Fruit fly (Drosophila melanogaster): ENCODE results near the gene D19B.

The D19B gene

DNA sequence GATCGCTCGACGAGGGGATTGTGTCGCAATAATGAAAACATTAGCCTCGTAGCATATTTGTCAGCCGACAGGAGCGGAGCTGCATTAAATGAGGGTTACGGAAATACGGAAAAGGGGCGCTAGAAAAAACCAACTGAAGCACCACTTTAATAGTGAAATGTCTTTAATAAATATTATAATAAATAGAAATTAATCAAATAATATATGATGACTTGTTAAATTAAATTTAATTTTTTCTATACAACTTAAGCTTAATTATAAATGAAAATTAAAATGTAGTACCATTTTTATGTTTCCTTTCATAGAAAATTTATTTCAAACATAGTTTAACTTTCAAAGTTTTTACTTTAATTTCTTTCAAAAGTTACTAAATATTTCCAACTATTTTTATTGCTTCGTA lies 22.7 kb downstream of the D19B start (continued):
- no peak for TF ChIP-seq CG4282 (GFP tag; optimal IDR thresholded peaks at IDR 0.05)
- no peak for TF ChIP-seq ham (GFP tag; IDR thresholded peaks at IDR 0.05)
- TF ChIP-seq CG15073 (GFP tag; optimal IDR thresholded peaks at IDR 0.05): no peak
- TF ChIP-seq nerfin-1 (tag; optimal IDR thresholded peaks at IDR 0.05): no peak
- TF ChIP-seq CG12391 (tag; optimal IDR thresholded peaks at IDR 0.05): peak; percentile 28
- TF ChIP-seq Six4 (GFP tag; optimal IDR thresholded peaks at IDR 0.05): no peak
- peak; percentile 20 for TF ChIP-seq CG13424 (tag; optimal IDR thresholded peaks at IDR 0.05)
- no peak for TF ChIP-seq shn (GFP tag; optimal IDR thresholded peaks at IDR 0.05)
- TF ChIP-seq ash1 (GFP tag; optimal IDR thresholded peaks at IDR 0.05): no peak
- TF ChIP-seq vvl (GFP tag; IDR thresholded peaks at IDR 0.05): no peak
- no peak for TF ChIP-seq Aef1 (GFP tag; IDR thresholded peaks at IDR 0.05)
- TF ChIP-seq prd (optimal IDR thresholded peaks at IDR 0.05): no peak
- TF ChIP-seq prd (GFP tag; IDR thresholded peaks at IDR 0.05): 0 out of 3 replicates have a peak, but pooled peaks have one; percentile 11
- TF ChIP-seq h (optimal IDR thresholded peaks at IDR 0.05): no peak
- TF ChIP-seq kni (GFP tag; optimal IDR thresholded peaks at IDR 0.05): no peak
- no peak for TF ChIP-seq Rx (GFP tag; IDR thresholded peaks at IDR 0.05)
- no peak for TF ChIP-seq lab (GFP tag; optimal IDR thresholded peaks at IDR 0.05)
- no peak for TF ChIP-seq Hey (tag; optimal IDR thresholded peaks at IDR 0.05)
- no peak for TF ChIP-seq chm (GFP tag; IDR thresholded peaks at IDR 0.05)
- TF ChIP-seq HmgZ (tag; optimal IDR thresholded peaks at IDR 0.05): no peak
- TF ChIP-seq row (GFP tag; IDR thresholded peaks at IDR 0.05): peak; percentile 39; the same call in 2 of the 3 replicates
- TF ChIP-seq sim (GFP tag; IDR thresholded peaks at IDR 0.05): no peak
- TF ChIP-seq CG12236 (GFP tag; optimal IDR thresholded peaks at IDR 0.05): no peak
- TF ChIP-seq HLH4C (GFP tag; IDR thresholded peaks at IDR 0.05; ENCODE audit: partially characterized antibody): no peak
- TF ChIP-seq CG10431 (GFP tag; optimal IDR thresholded peaks at IDR 0.05): no peak
- TF ChIP-seq CG4404 (GFP tag; IDR thresholded peaks at IDR 0.05): no peak
- TF ChIP-seq CG18262 (tag; optimal IDR thresholded peaks at IDR 0.05): peak; percentile 69
- peak; percentile 34 for TF ChIP-seq Ssrp (tag; optimal IDR thresholded peaks at IDR 0.05)
- TF ChIP-seq grn (GFP tag; optimal IDR thresholded peaks at IDR 0.05): no peak
- TF ChIP-seq NFAT (GFP tag; IDR thresholded peaks at IDR 0.05): no peak
- no peak for TF ChIP-seq eyg (GFP tag; optimal IDR thresholded peaks at IDR 0.05)
- TF ChIP-seq Ets65A (GFP tag): peak; percentile 65
- no peak for TF ChIP-seq CG6813 (GFP tag; optimal IDR thresholded peaks at IDR 0.05)
- TF ChIP-seq Fer2 (tag; optimal IDR thresholded peaks at IDR 0.05): no peak
- no peak for TF ChIP-seq CG16863 (GFP tag; optimal IDR thresholded peaks at IDR 0.05)
- no peak for TF ChIP-seq chn (GFP tag; optimal IDR thresholded peaks at IDR 0.05)
- TF ChIP-seq crc (GFP tag; optimal IDR thresholded peaks at IDR 0.05): no peak
- no peak for TF ChIP-seq CG7839 (tag; optimal IDR thresholded peaks at IDR 0.05)
- no peak for TF ChIP-seq mirr (GFP tag; optimal IDR thresholded peaks at IDR 0.05)
- no peak for TF ChIP-seq CG12769 (tag; optimal IDR thresholded peaks at IDR 0.05)
- no peak for TF ChIP-seq slou (GFP tag; optimal IDR thresholded peaks at IDR 0.05)
- TF ChIP-seq CG15601 (tag; optimal IDR thresholded peaks at IDR 0.05): no peak
- peak; percentile 63 for TF ChIP-seq dmrt11E (tag; optimal IDR thresholded peaks at IDR 0.05)
- no peak for TF ChIP-seq sc (optimal IDR thresholded peaks at IDR 0.05)
- no peak for TF ChIP-seq sc (GFP tag; optimal IDR thresholded peaks at IDR 0.05)
- no peak for TF ChIP-seq otp (GFP tag; IDR thresholded peaks at IDR 0.05)
- no peak for TF ChIP-seq Oli (tag; optimal IDR thresholded peaks at IDR 0.05)
- TF ChIP-seq CG13296 (GFP tag; optimal IDR thresholded peaks at IDR 0.05): no peak
- TF ChIP-seq ci (GFP tag; IDR thresholded peaks at IDR 0.05): no peak
- peak in 1 of 3 experiments; percentile 71 for TF ChIP-seq lola (GFP tag; optimal IDR thresholded peaks at IDR 0.05)
- TF ChIP-seq ap (GFP tag; IDR thresholded peaks at IDR 0.05): no peak
- TF ChIP-seq btn (GFP tag; optimal IDR thresholded peaks at IDR 0.05): no peak
- TF ChIP-seq Ravus (GFP tag; IDR thresholded peaks at IDR 0.05): no peak

Data from whole organism, embryonic.